Worm (Caenorhabditis elegans): ENCODE measurements around the gene ndub-6.
A peak's percentile ranks its signal among the peaks of the same experiment; 100 is the strongest.

The ndub-6 gene

ce11 chrIV:11623759-11624287 lies 28.4 kb upstream of the ndub-6 start:
- TF ChIP-seq ama-1 (optimal IDR thresholded peaks at IDR 0.05): no peak
- no peak for TF ChIP-seq B0310.2 (tag; optimal IDR thresholded peaks at IDR 0.05)
- no peak for TF ChIP-seq hmg-4 (GFP tag; optimal IDR thresholded peaks at IDR 0.05)
- no peak for TF ChIP-seq ceh-36 (tag; optimal IDR thresholded peaks at IDR 0.05)
- TF ChIP-seq tra-4 (tag; optimal IDR thresholded peaks at IDR 0.05): no peak
- no peak for TF ChIP-seq pes-1 (GFP tag; IDR thresholded peaks at IDR 0.05)
- no peak for TF ChIP-seq flt-1 (GFP tag; IDR thresholded peaks at IDR 0.05)
- no peak for TF ChIP-seq hmbx-1 (tag; optimal IDR thresholded peaks at IDR 0.05)
- TF ChIP-seq hnd-1 (tag; optimal IDR thresholded peaks at IDR 0.05): no peak
- no peak for TF ChIP-seq aly-1 (tag; optimal IDR thresholded peaks at IDR 0.05)
- no peak for TF ChIP-seq F13C5.2 (tag; optimal IDR thresholded peaks at IDR 0.05)
- TF ChIP-seq sea-1 (GFP tag; conservative IDR thresholded peaks at IDR 0.05): no peak
- TF ChIP-seq ceh-13 (GFP tag; optimal IDR thresholded peaks at IDR 0.05): no peak

ce11 chrIV:11625482-11625881 lies 26.7 kb upstream of the ndub-6 start, which contains the start of gene lys-5:
Gene lys-5 (minus strand): TSS chrIV:11625582.
- no peak for TF ChIP-seq tra-4 (tag; optimal IDR thresholded peaks at IDR 0.05)
- no peak for TF ChIP-seq tbx-37 (GFP tag; conservative IDR thresholded peaks at IDR 0.05)
- TF ChIP-seq hmbx-1 (tag; optimal IDR thresholded peaks at IDR 0.05): no peak
- TF ChIP-seq ceh-36 (tag; optimal IDR thresholded peaks at IDR 0.05): no peak
- no peak for TF ChIP-seq ets-7 (tag; optimal IDR thresholded peaks at IDR 0.05)
- TF ChIP-seq F13C5.2 (tag; optimal IDR thresholded peaks at IDR 0.05): no peak
- TF ChIP-seq scrt-1 (GFP tag; IDR thresholded peaks at IDR 0.05): no peak
- TF ChIP-seq sea-1 (GFP tag; conservative IDR thresholded peaks at IDR 0.05): no peak
- no peak for TF ChIP-seq ceh-13 (GFP tag; optimal IDR thresholded peaks at IDR 0.05)
- TF ChIP-seq tbx-11 (GFP tag; IDR thresholded peaks at IDR 0.05): no peak
- no peak for TF ChIP-seq flt-1 (GFP tag; IDR thresholded peaks at IDR 0.05)
- no peak for TF ChIP-seq hnd-1 (tag; optimal IDR thresholded peaks at IDR 0.05)
- no peak for TF ChIP-seq hmg-4 (GFP tag; optimal IDR thresholded peaks at IDR 0.05)

ce11 chrIV:11627847-11628246 lies 24.4 kb upstream of the ndub-6 start, which contains the start of gene lys-6:
Gene lys-6 (minus strand): TSS chrIV:11627947.
- TF ChIP-seq tbx-11 (GFP tag; IDR thresholded peaks at IDR 0.05): no peak
- TF ChIP-seq B0310.2 (tag; optimal IDR thresholded peaks at IDR 0.05): no peak
- no peak for TF ChIP-seq F13C5.2 (tag; optimal IDR thresholded peaks at IDR 0.05)
- no peak for TF ChIP-seq flt-1 (GFP tag; IDR thresholded peaks at IDR 0.05)
- no peak for TF ChIP-seq aly-1 (tag; optimal IDR thresholded peaks at IDR 0.05)

ce11 chrIV:11631750-11632149 lies 20.5 kb upstream of the ndub-6 start, which contains the start of gene F58B3.4:
Gene F58B3.4 (minus strand): TSS chrIV:11631850.
- TF ChIP-seq B0310.2 (tag; optimal IDR thresholded peaks at IDR 0.05) (no peak), tbx-37 (GFP tag; conservative IDR thresholded peaks at IDR 0.05) (no peak), aly-1 (tag; optimal IDR thresholded peaks at IDR 0.05) (no peak), tra-4 (tag; optimal IDR thresholded peaks at IDR 0.05) (no peak), hmbx-1 (tag; optimal IDR thresholded peaks at IDR 0.05) (no peak), sea-1 (GFP tag; conservative IDR thresholded peaks at IDR 0.05) (no peak), ets-7 (tag; optimal IDR thresholded peaks at IDR 0.05) (no peak)

DNA sequence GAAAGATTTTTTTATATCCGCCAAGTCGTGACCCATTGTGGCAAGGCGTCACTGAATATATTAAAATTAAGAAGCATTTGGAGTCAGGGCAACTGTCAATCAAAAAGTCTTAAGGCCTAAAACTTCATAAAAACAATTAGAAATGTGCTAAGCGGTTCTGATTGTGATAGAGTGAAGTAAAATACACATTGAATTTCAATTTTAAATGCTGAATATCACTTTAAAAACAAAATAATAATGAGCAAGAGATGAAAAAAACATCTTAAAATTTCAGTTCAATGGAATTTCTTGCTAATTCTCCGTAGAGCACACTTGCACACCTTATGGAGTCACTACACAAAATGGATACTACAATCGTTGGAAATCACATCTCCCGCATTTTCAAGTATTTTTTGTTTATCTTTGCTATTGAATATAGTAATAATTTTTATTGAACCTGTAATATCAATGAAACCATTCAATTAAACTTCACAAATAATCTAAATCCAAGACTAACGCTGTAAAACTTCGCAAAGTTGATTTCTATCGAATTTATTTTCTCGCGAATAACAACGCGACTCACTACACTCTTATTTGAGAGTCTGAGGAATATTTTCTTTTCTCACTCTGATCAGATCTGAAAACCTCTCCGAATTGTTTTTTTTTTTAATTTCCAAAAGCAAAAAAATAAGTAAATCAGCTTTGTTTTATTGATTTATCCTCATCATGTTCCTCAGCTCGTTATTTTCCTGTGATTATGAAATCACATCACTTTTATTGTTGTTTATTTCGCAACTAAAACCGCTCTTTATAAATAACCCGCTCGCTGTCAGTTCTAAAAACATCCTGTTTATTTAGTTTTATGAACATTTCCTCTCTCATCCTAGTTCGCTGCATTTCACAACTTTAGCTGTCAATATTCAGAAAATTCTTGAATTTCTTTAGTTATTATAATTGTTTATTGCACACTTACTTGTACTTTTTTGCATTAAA lies 16.5 kb upstream of the ndub-6 start, which contains the start of gene mars-1:
TSS of gene mars-1 (minus strand) at position 51 of the 972 bp plus-strand sequence.
- TF ChIP-seq ama-1 (optimal IDR thresholded peaks at IDR 0.05) (no peak), hmg-4 (GFP tag; optimal IDR thresholded peaks at IDR 0.05) (no peak), flt-1 (GFP tag; IDR thresholded peaks at IDR 0.05) (no peak), aly-1 (tag; optimal IDR thresholded peaks at IDR 0.05) (no peak), scrt-1 (GFP tag; IDR thresholded peaks at IDR 0.05) (no peak), tbx-37 (GFP tag; conservative IDR thresholded peaks at IDR 0.05) (peak; percentile 31; the same call in 1 of the 2 replicates), B0310.2 (tag; optimal IDR thresholded peaks at IDR 0.05) (no peak), hnd-1 (tag; optimal IDR thresholded peaks at IDR 0.05) (no peak), F13C5.2 (tag; optimal IDR thresholded peaks at IDR 0.05) (peak; percentile 11)

DNA sequence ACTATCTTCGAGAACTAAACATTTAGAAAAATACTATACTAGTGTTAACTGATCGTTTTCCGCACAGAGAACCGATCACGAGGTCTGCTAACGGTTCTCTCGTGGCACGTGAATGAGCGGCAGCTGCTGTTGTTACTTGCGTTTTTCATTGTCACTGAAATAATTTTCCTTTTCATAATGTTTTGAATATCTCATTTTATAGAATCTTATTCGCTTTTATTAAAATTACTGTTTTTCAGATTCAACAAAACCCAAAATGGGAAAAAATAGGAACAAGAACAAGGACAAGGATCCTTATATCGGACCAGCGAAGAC lies 15.8 kb upstream of the ndub-6 start, which contains the start of gene F58B3.6:
TSS of gene F58B3.6 (plus strand) at position 240 of the 315 bp plus-strand sequence.
- TF ChIP-seq ets-7 (tag; optimal IDR thresholded peaks at IDR 0.05): no peak
- no peak for TF ChIP-seq hmbx-1 (tag; optimal IDR thresholded peaks at IDR 0.05)
- TF ChIP-seq scrt-1 (GFP tag; IDR thresholded peaks at IDR 0.05): no peak
- no peak for TF ChIP-seq tbx-11 (GFP tag; IDR thresholded peaks at IDR 0.05)
- no peak for TF ChIP-seq aly-1 (tag; optimal IDR thresholded peaks at IDR 0.05)
- TF ChIP-seq hnd-1 (tag; optimal IDR thresholded peaks at IDR 0.05): no peak
- TF ChIP-seq hmg-4 (GFP tag; optimal IDR thresholded peaks at IDR 0.05): no peak
- no peak for TF ChIP-seq ceh-36 (tag; optimal IDR thresholded peaks at IDR 0.05)
- no peak for TF ChIP-seq F13C5.2 (tag; optimal IDR thresholded peaks at IDR 0.05)
- no peak for TF ChIP-seq ceh-13 (GFP tag; optimal IDR thresholded peaks at IDR 0.05)
- TF ChIP-seq pes-1 (GFP tag; IDR thresholded peaks at IDR 0.05): no peak
- TF ChIP-seq ama-1 (optimal IDR thresholded peaks at IDR 0.05): no peak
- TF ChIP-seq tra-4 (tag; optimal IDR thresholded peaks at IDR 0.05): no peak
- no peak for TF ChIP-seq B0310.2 (tag; optimal IDR thresholded peaks at IDR 0.05)

DNA sequence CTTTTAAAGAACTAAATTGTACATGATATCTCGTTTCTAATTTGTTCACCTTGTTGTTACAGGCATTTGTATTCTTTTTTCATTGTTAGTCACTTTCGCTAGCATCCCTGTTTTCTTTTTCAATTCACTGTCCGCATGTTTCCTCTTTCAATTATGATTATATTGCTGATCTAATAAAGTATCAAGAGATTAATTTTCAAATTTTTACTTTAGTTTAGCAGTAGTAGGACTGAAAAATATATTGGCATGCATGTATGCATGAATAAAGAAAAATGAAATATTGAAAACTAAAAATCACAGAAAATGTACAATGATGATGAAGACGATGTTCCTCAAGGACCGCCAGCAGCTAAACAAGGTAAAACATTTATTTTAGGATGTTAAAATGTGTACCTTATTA lies 14.2 kb upstream of the ndub-6 start, which contains the start of gene rbm-17:
TSS of gene rbm-17 (plus strand) at position 301 of the 400 bp plus-strand sequence.
- TF ChIP-seq tbx-11 (GFP tag; IDR thresholded peaks at IDR 0.05): no peak
- no peak for TF ChIP-seq tbx-37 (GFP tag; conservative IDR thresholded peaks at IDR 0.05)
- TF ChIP-seq hmg-4 (GFP tag; optimal IDR thresholded peaks at IDR 0.05): no peak
- no peak for TF ChIP-seq aly-1 (tag; optimal IDR thresholded peaks at IDR 0.05)
- no peak for TF ChIP-seq ets-7 (tag; optimal IDR thresholded peaks at IDR 0.05)
- TF ChIP-seq F13C5.2 (tag; optimal IDR thresholded peaks at IDR 0.05): no peak
- TF ChIP-seq hnd-1 (tag; optimal IDR thresholded peaks at IDR 0.05): no peak
- no peak for TF ChIP-seq ceh-36 (tag; optimal IDR thresholded peaks at IDR 0.05)
- no peak for TF ChIP-seq ceh-13 (GFP tag; optimal IDR thresholded peaks at IDR 0.05)
- TF ChIP-seq hmbx-1 (tag; optimal IDR thresholded peaks at IDR 0.05): no peak
- TF ChIP-seq flt-1 (GFP tag; IDR thresholded peaks at IDR 0.05): no peak
- TF ChIP-seq ama-1 (optimal IDR thresholded peaks at IDR 0.05): no peak
- no peak for TF ChIP-seq pes-1 (GFP tag; IDR thresholded peaks at IDR 0.05)
- TF ChIP-seq sea-1 (GFP tag; conservative IDR thresholded peaks at IDR 0.05): no peak
- no peak for TF ChIP-seq tra-4 (tag; optimal IDR thresholded peaks at IDR 0.05)
- no peak for TF ChIP-seq scrt-1 (GFP tag; IDR thresholded peaks at IDR 0.05)
- no peak for TF ChIP-seq B0310.2 (tag; optimal IDR thresholded peaks at IDR 0.05)

Data from whole organism, early embryonic.